Worm (Caenorhabditis elegans) whole organism, young adult: ENCODE results near the gene acd-3.

Experiments
- B0336.3 ChIP-seq: fragments of 200-800 bp; sonication (Bioruptor generic); IDR thresholded peaks from 2 replicates; pipeline ENCODE4 v1.3.6; 2022; ENCODE audit warnings: missing genetic modification characterization, missing compliant biosample characterization
- C06A6.2 ChIP-seq: fragments of 200-800 bp; sonication (Bioruptor generic); conservative IDR thresholded peaks from 2 replicates; pipeline ENCODE4 v1.3.6; 2022; ENCODE audit warnings: missing genetic modification characterization, missing compliant biosample characterization
- F10E7.11 ChIP-seq: sonication (generic microtip); optimal IDR thresholded peaks from 2 replicates; lab custom pipeline; 2017; ENCODE audit warnings: mild to moderate bottlenecking, missing genetic modification characterization, moderate library complexity, missing compliant biosample characterization
- F22D6.2 ChIP-seq: sonication (generic microtip); optimal IDR thresholded peaks from 2 replicates; lab custom pipeline; 2016; ENCODE audit warnings: mild to moderate bottlenecking, missing genetic modification characterization, missing compliant biosample characterization
- F23B12.7 ChIP-seq: sonication (generic microtip); optimal IDR thresholded peaks from 2 replicates; lab custom pipeline; 2017; ENCODE audit warnings: missing genetic modification characterization, mild to moderate bottlenecking, missing compliant biosample characterization, antibody characterized with exemption, moderate library complexity; ENCODE audit not compliant: insufficient read depth
- F33H1.4 ChIP-seq: fragments of 200-800 bp; sonication (Bioruptor generic); IDR thresholded peaks from 2 replicates; pipeline ENCODE4 v1.3.6; 2022; ENCODE audit warnings: missing genetic modification reagents, missing genetic modification characterization, missing compliant biosample characterization
- F57A8.1 ChIP-seq: fragments of 200-800 bp; sonication (Bioruptor generic); optimal IDR thresholded peaks from 2 replicates; lab custom pipeline; 2018; ENCODE audit warnings: mild to moderate bottlenecking, missing genetic modification characterization, moderate library complexity, missing compliant biosample characterization
- F57C9.4 ChIP-seq: sonication (generic microtip); optimal IDR thresholded peaks from 2 replicates; lab custom pipeline; 2017; ENCODE audit warnings: mild to moderate bottlenecking, missing genetic modification characterization, missing compliant biosample characterization
- K11D2.4 ChIP-seq: fragments of 200-800 bp; sonication (Bioruptor generic); IDR thresholded peaks from 2 replicates; pipeline ENCODE4 v1.3.6; 2022; ENCODE audit warnings: missing genetic modification reagents, missing genetic modification characterization, missing compliant biosample characterization
- K12H6.12 ChIP-seq: fragments of 200-800 bp; sonication (Bioruptor generic); optimal IDR thresholded peaks from 2 replicates; lab custom pipeline; 2018; ENCODE audit warnings: mild to moderate bottlenecking, missing genetic modification characterization, missing compliant biosample characterization
- T26A5.8 ChIP-seq: sonication (generic microtip); optimal IDR thresholded peaks from 2 replicates; lab custom pipeline; 2016; ENCODE audit warnings: missing genetic modification characterization, missing compliant biosample characterization
- Y79H2A.3 ChIP-seq: fragments of 200-800 bp; sonication (Bioruptor generic); conservative IDR thresholded peaks from 2 replicates; pipeline ENCODE4 v1.3.6; 2022; ENCODE audit warnings: missing genetic modification reagents, missing genetic modification characterization, missing compliant biosample characterization
- ZK185.1 ChIP-seq: sonication (generic microtip); optimal IDR thresholded peaks from 2 replicates; lab custom pipeline; 2016; ENCODE audit warnings: mild to moderate bottlenecking, missing genetic modification characterization, missing compliant biosample characterization; ENCODE audit not compliant: poor library complexity, severe bottlenecking
- akir-1 ChIP-seq: fragments of 200-800 bp; sonication (Bioruptor generic); optimal IDR thresholded peaks from 2 replicates; lab custom pipeline; 2018; ENCODE audit warnings: mild to moderate bottlenecking, missing genetic modification characterization, moderate library complexity, missing compliant biosample characterization
- attf-6 ChIP-seq: fragments of 200-800 bp; sonication (Bioruptor generic); IDR thresholded peaks from 2 replicates; pipeline ENCODE4 v1.3.6; 2022; ENCODE audit warnings: missing genetic modification reagents, missing genetic modification characterization, missing compliant biosample characterization
- cebp-1 ChIP-seq, 2 experiments: fragments of 200-800 bp in 1 of 2; sonication (Bioruptor generic) in 1 of 2; sonication (generic microtip) in 1 of 2; IDR thresholded peaks in 1 of 2; optimal IDR thresholded peaks in 1 of 2; 2 replicates each; pipeline versions ENCODE4 v1.3.6 to Lab custom; 2017 to 2022; ENCODE audit warnings: missing compliant biosample characterization in 2 of 2, missing genetic modification characterization in 2 of 2, mild to moderate bottlenecking in 1 of 2, missing genetic modification reagents in 1 of 2, moderate library complexity in 1 of 2
- ceh-27 ChIP-seq: fragments of 200-800 bp; sonication (Bioruptor generic); optimal IDR thresholded peaks from 2 replicates; lab custom pipeline; 2018; ENCODE audit warnings: mild to moderate bottlenecking, missing genetic modification characterization, moderate library complexity, missing compliant biosample characterization
- die-1 ChIP-seq: sonication (generic microtip); optimal IDR thresholded peaks from 2 replicates; lab custom pipeline; 2016; ENCODE audit warnings: missing genotype, mild to moderate bottlenecking, missing genetic modification characterization, missing compliant biosample characterization
- dox-1 ChIP-seq: fragments of 200-800 bp; sonication (Bioruptor generic); IDR thresholded peaks from 2 replicates; pipeline ENCODE4 v1.3.6; 2022; ENCODE audit warnings: missing genetic modification reagents, missing genetic modification characterization, missing compliant biosample characterization
- dpl-1 ChIP-seq: fragments of 150-350 bp; optimal IDR thresholded peaks from 2 replicates; lab custom pipeline; 2014; ENCODE audit warnings: missing biosample characterization, missing genetic modification reagents, missing genetic modification characterization
- ekl-4 ChIP-seq: fragments of 200-800 bp; sonication (Bioruptor generic); IDR thresholded peaks from 2 replicates; pipeline ENCODE4 v1.3.6; 2022; ENCODE audit warnings: missing genetic modification reagents, missing genetic modification characterization, missing compliant biosample characterization
- gei-17 ChIP-seq: fragments of 200-800 bp; sonication (Bioruptor generic); optimal IDR thresholded peaks from 2 replicates; lab custom pipeline; 2018; ENCODE audit warnings: mild to moderate bottlenecking, missing genetic modification characterization, missing compliant biosample characterization
- hmg-1.2 ChIP-seq: fragments of 200-800 bp; sonication (Bioruptor generic); IDR thresholded peaks from 2 replicates; pipeline ENCODE4 v1.3.6; 2022; ENCODE audit warnings: missing genetic modification reagents, missing genetic modification characterization, missing compliant biosample characterization
- lag-1 ChIP-seq: fragments of 200-800 bp; sonication (Bioruptor generic); IDR thresholded peaks from 2 replicates; pipeline ENCODE4 v1.3.6; 2022; ENCODE audit warnings: missing genetic modification reagents, missing genetic modification characterization, missing compliant biosample characterization
- let-607 ChIP-seq, 2 experiments: fragments of 200-800 bp in 1 of 2; sonication (Bioruptor generic) in 1 of 2; sonication (generic microtip) in 1 of 2; optimal IDR thresholded peaks; 2 replicates each; lab custom pipeline; 2016 to 2018; ENCODE audit warnings: mild to moderate bottlenecking in 2 of 2, missing compliant biosample characterization in 2 of 2, missing genetic modification characterization in 2 of 2, moderate library complexity in 2 of 2, missing genotype in 1 of 2
- lin-35 ChIP-seq, 3 experiments: fragments of 150-350 bp in 2 of 3; sonication (generic microtip) in 1 of 3; optimal IDR thresholded peaks; 2 replicates each; lab custom pipeline; 2014 to 2018; ENCODE audit warnings: missing biosample characterization in 3 of 3, missing genetic modification characterization in 3 of 3, missing genetic modification reagents in 3 of 3
- lin-40 ChIP-seq: sonication (generic microtip); optimal IDR thresholded peaks from 2 replicates; lab custom pipeline; 2016; ENCODE audit warnings: missing genetic modification characterization, mild to moderate bottlenecking, missing compliant biosample characterization, missing genotype, missing genetic modification reagents
- lin-54 ChIP-seq: fragments of 200-800 bp; sonication (Bioruptor generic); optimal IDR thresholded peaks from 2 replicates; lab custom pipeline; 2018; ENCODE audit warnings: mild to moderate bottlenecking, missing genetic modification characterization, missing compliant biosample characterization
- madf-10 ChIP-seq: sonication (generic microtip); optimal IDR thresholded peaks from 2 replicates; lab custom pipeline; 2016; ENCODE audit warnings: mild to moderate bottlenecking, missing genetic modification characterization, missing compliant biosample characterization
- madf-8 ChIP-seq: fragments of 200-800 bp; sonication (Bioruptor generic); conservative IDR thresholded peaks from 2 replicates; pipeline ENCODE4 v1.3.6; 2022; ENCODE audit warnings: missing genetic modification reagents, missing genetic modification characterization, missing compliant biosample characterization
- mcd-1 ChIP-seq: fragments of 200-800 bp; sonication (Bioruptor generic); IDR thresholded peaks from 2 replicates; pipeline ENCODE4 v1.3.6; 2022; ENCODE audit warnings: missing genetic modification reagents, missing genetic modification characterization, missing compliant biosample characterization
- mxl-1 ChIP-seq: sonication (generic microtip); optimal IDR thresholded peaks from 2 replicates; lab custom pipeline; 2016; ENCODE audit warnings: missing genetic modification characterization, missing compliant biosample characterization
- nhr-90 ChIP-seq: sonication (generic microtip); optimal IDR thresholded peaks from 2 replicates; lab custom pipeline; 2016; ENCODE audit warnings: missing genotype, mild to moderate bottlenecking, missing genetic modification characterization, missing compliant biosample characterization
- repo-1 ChIP-seq: sonication (generic microtip); optimal IDR thresholded peaks from 2 replicates; lab custom pipeline; 2017; ENCODE audit warnings: mild to moderate bottlenecking, missing genetic modification characterization, missing compliant biosample characterization
- snpc-1.1 ChIP-seq: sonication (generic microtip); optimal IDR thresholded peaks from 2 replicates; lab custom pipeline; 2017; ENCODE audit warnings: missing genetic modification characterization, mild to moderate bottlenecking, missing compliant biosample characterization, antibody characterized with exemption, moderate library complexity, missing genotype, missing genetic modification reagents; ENCODE audit not compliant: insufficient read depth
- snpc-4 ChIP-seq, 5 experiments: fragments of 150-350 bp in 1 of 5; sonication (generic microtip) in 4 of 5; optimal IDR thresholded peaks; 2 replicates each; lab custom pipeline; 2014 to 2018; ENCODE audit warnings: missing genetic modification characterization in 5 of 5, missing biosample characterization in 3 of 5, antibody characterized with exemption in 2 of 5, mild to moderate bottlenecking in 2 of 5, missing compliant biosample characterization in 2 of 5, missing genotype in 2 of 5, moderate library complexity in 2 of 5, missing genetic modification reagents in 1 of 5
- somi-1 ChIP-seq: fragments of 200-800 bp; sonication (Bioruptor generic); optimal IDR thresholded peaks from 2 replicates; lab custom pipeline; 2018; ENCODE audit warnings: mild to moderate bottlenecking, missing genetic modification characterization, missing compliant biosample characterization
- tbp1 ChIP-seq: fragments of 200-800 bp; sonication (Bioruptor generic); optimal IDR thresholded peaks from 2 replicates; lab custom pipeline; 2018; ENCODE audit warnings: mild to moderate bottlenecking, missing genetic modification characterization, missing compliant biosample characterization
- ztf-22 ChIP-seq: fragments of 200-800 bp; sonication (Bioruptor generic); optimal IDR thresholded peaks from 2 replicates; lab custom pipeline; 2018; ENCODE audit warnings: mild to moderate bottlenecking, missing genetic modification characterization, moderate library complexity, missing compliant biosample characterization
- ztf-25 ChIP-seq: fragments of 200-800 bp; sonication (Bioruptor generic); IDR thresholded peaks from 2 replicates; pipeline ENCODE4 v1.3.6; 2022; ENCODE audit warnings: missing genetic modification reagents, missing genetic modification characterization, missing compliant biosample characterization
- ztf-28 ChIP-seq: fragments of 200-800 bp; sonication (Bioruptor generic); IDR thresholded peaks from 2 replicates; pipeline ENCODE4 v1.3.6; 2022; ENCODE audit warnings: missing genetic modification reagents, missing genetic modification characterization, missing compliant biosample characterization

The acd-3 gene

DNA sequence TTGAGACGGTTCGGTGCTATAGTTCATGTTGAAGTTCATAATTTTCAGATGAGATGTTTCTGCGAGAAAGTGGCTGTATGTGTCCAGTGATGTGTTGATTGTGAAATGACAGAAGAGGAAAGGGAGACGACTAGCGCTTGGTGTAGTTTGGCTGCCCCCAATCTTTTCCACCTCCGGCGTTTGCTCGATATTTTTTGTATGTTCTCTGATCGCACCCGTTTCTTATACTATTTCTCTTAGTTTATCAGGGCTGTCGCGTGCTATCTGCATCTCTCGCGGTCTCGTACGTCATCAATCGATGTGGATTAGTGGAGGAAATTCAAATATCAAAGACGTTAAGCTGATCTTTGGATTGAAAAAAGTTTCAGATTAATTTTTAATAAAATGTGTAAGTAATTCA is 38.4 kb upstream of the acd-3 start, which contains the start of gene atf-4 (continued):
- TF ChIP-seq let-607 (tag; optimal IDR thresholded peaks at IDR 0.05; lab: Kevin White, UChicago): peak in 1 of 2 experiments; percentile 54
- TF ChIP-seq cebp-1 (GFP tag; IDR thresholded peaks at IDR 0.05; lab: Robert Waterston, UW): peak; percentile 40; the same call in 1 of the 2 replicates
- TF ChIP-seq cebp-1 (tag; optimal IDR thresholded peaks at IDR 0.05; lab: Kevin White, UChicago): peak; percentile 86
- peak; percentile 28; the same call in 1 of the 2 replicates for TF ChIP-seq B0336.3 (GFP tag; lab: Robert Waterston, UW)
- TF ChIP-seq dpl-1 (GFP tag; lab: Kevin White, UChicago): no peak
- TF ChIP-seq K12H6.12 (tag; lab: Kevin White, UChicago): no peak
- TF ChIP-seq, all 124 proteins: peak for 25

DNA sequence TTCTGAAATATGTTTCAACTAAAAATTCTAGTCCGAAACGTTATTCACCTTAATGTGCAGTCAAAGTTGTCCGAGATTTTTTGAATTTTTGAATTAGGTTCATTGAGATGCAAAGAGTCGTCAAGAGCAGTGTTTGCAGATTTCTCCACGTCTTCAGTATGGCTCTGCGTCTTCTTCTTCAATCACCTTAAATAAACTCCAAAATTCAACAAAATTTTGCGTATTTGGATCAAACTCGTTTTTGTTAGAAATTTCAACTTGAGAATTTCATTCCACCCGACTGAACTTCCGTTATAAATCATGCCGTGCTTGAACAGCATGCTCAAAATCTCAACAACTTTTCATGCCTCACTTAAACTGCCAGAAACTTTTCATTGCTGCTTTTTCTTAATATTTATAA is 37.0 kb upstream of the acd-3 start, which contains the start of gene T04C10.3:
Gene T04C10.3 (plus strand): TSS at position 301 of the 400 bp plus-strand sequence.
- TF ChIP-seq die-1 (no peak), ztf-28 (GFP tag; lab: Robert Waterston, UW) (no peak), lag-1 (GFP tag; lab: Robert Waterston, UW) (no peak)

DNA sequence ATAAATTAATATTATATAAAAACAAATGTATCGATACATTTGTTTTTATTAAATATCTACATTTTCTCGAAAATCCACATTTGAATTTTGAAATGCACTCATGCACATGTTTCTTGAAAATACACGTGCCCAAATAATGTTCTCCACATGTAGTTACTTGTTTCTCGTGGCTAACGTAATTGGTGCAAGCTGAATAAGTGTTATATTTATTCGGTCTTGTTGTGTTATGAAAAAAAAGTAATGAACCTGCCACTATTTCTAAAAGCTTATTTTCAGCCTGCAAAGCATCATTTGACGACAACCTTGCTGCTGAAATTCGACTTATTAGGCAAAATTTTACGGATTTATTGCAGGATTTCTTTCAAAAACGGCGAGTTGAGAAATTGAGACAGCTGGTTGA is 35.7 kb upstream of the acd-3 start:
- TF ChIP-seq F57A8.1 (GFP tag; lab: Kevin White, UChicago) (no peak), mxl-1 (tag; lab: Kevin White, UChicago) (no peak), F33H1.4 (GFP tag; lab: Robert Waterston, UW) (no peak), tbp1 (peak; percentile 48), dox-1 (GFP tag; lab: Robert Waterston, UW) (peak; percentile 43; the same call in 1 of the 2 replicates), nhr-90 (tag; lab: Kevin White, UChicago) (no peak), snpc-4 (GFP tag; optimal IDR thresholded peaks at IDR 0.05; lab: Kevin White, UChicago) (no peak), snpc-4 (tag; optimal IDR thresholded peaks at IDR 0.05; lab: Kevin White, UChicago) (peak in 3 of 4 experiments; percentile 6 to 41 (median 17)), K12H6.12 (tag; lab: Kevin White, UChicago) (no peak), C06A6.2 (GFP tag; lab: Robert Waterston, UW) (peak; percentile 79), K11D2.4 (GFP tag; lab: Robert Waterston, UW) (0 out of 2 replicates have a peak, but pooled peaks have one; percentile 21), F10E7.11 (tag; lab: Kevin White, UChicago) (no peak), cebp-1 (GFP tag; IDR thresholded peaks at IDR 0.05; lab: Robert Waterston, UW) (no peak), cebp-1 (tag; optimal IDR thresholded peaks at IDR 0.05; lab: Kevin White, UChicago) (peak; percentile 56), F22D6.2 (tag; lab: Kevin White, UChicago) (peak; percentile 13), T26A5.8 (no peak), F57C9.4 (tag; lab: Kevin White, UChicago) (no peak), snpc-1.1 (tag; lab: Kevin White, UChicago) (no peak), hmg-1.2 (GFP tag; lab: Robert Waterston, UW) (peak; percentile 25; the same call in 1 of the 2 replicates), lin-40 (tag; lab: Kevin White, UChicago) (peak; percentile 92), ztf-22 (no peak), gei-17 (peak; percentile 91), repo-1 (tag; lab: Kevin White, UChicago) (peak; percentile 4), ZK185.1 (tag; lab: Kevin White, UChicago) (peak; percentile 68), somi-1 (GFP tag; lab: Kevin White, UChicago) (peak; percentile 10), lin-54 (no peak), ceh-27 (GFP tag; lab: Kevin White, UChicago) (peak; percentile 19), madf-8 (GFP tag; lab: Robert Waterston, UW) (no peak), madf-10 (tag; lab: Kevin White, UChicago) (peak; percentile 13), ztf-25 (no peak), B0336.3 (GFP tag; lab: Robert Waterston, UW) (no peak), let-607 (tag; optimal IDR thresholded peaks at IDR 0.05; lab: Kevin White, UChicago) (peak in 1 of 2 experiments; percentile 8), mcd-1 (GFP tag; lab: Robert Waterston, UW) (0 out of 2 replicates have a peak, but pooled peaks have one; percentile 16), lin-35 (GFP tag; optimal IDR thresholded peaks at IDR 0.05; lab: Kevin White, UChicago) (peak in 1 of 3 experiments; percentile 21), F23B12.7 (tag; lab: Kevin White, UChicago) (peak; percentile 45), Y79H2A.3 (GFP tag; lab: Robert Waterston, UW) (no peak), akir-1 (GFP tag; lab: Kevin White, UChicago) (no peak), ekl-4 (GFP tag; lab: Robert Waterston, UW) (no peak), attf-6 (no peak)
